Fruit fly (Drosophila melanogaster) whole organism, embryonic: ENCODE results near the gene AIMP2.
A peak's percentile ranks its signal among the peaks of the same experiment; 100 is the strongest.

Experiments
- Asciz ChIP-seq: fragments of 200-800 bp; sonication (Bioruptor generic); optimal IDR thresholded peaks from 2 replicates; lab custom pipeline; 2017; ENCODE audit warnings: missing biosample characterization, mild to moderate bottlenecking, missing genetic modification characterization, missing genetic modification reagents
- B-H2 ChIP-seq: fragments of 200-800 bp; sonication (Bioruptor generic); optimal IDR thresholded peaks from 2 replicates; lab custom pipeline; 2018; ENCODE audit warnings: missing biosample characterization, mild to moderate bottlenecking, missing genetic modification characterization
- CG10274 ChIP-seq: fragments of 200-800 bp; sonication (Bioruptor generic); optimal IDR thresholded peaks from 3 replicates; lab custom pipeline; 2017; ENCODE audit warnings: missing biosample characterization, mild to moderate bottlenecking, missing genetic modification characterization
- CG11560 ChIP-seq: fragments of 200-800 bp; sonication (Bioruptor generic); IDR thresholded peaks from 3 replicates; pipeline ENCODE4 v1.3.6; 2022; ENCODE audit warnings: missing biosample characterization, missing genetic modification characterization
- CG11695 ChIP-seq: fragments of 200-800 bp; sonication (Bioruptor generic); IDR thresholded peaks from 3 replicates; pipeline ENCODE4 v1.3.6; 2022; ENCODE audit warnings: missing biosample characterization, missing genetic modification characterization
- CG12219 ChIP-seq: fragments of 200-800 bp; sonication (Bioruptor generic); optimal IDR thresholded peaks from 3 replicates; lab custom pipeline; 2018; ENCODE audit warnings: missing biosample characterization, mild to moderate bottlenecking, missing genetic modification characterization
- CG12769 ChIP-seq: fragments of 200-800 bp; sonication (Bioruptor generic); optimal IDR thresholded peaks from 2 replicates; lab custom pipeline; 2019; ENCODE audit warnings: missing biosample characterization, mild to moderate bottlenecking, missing genetic modification characterization, moderate library complexity
- CG13424 ChIP-seq: fragments of 200-800 bp; sonication (Bioruptor generic); optimal IDR thresholded peaks from 2 replicates; lab custom pipeline; 2019; ENCODE audit warnings: missing biosample characterization, mild to moderate bottlenecking, missing genetic modification characterization, moderate library complexity
- CG13775 ChIP-seq: fragments of 200-800 bp; sonication (Bioruptor generic); optimal IDR thresholded peaks from 3 replicates; lab custom pipeline; 2017; ENCODE audit warnings: missing biosample characterization, mild to moderate bottlenecking, missing genetic modification characterization
- CG15479 ChIP-seq: fragments of 200-800 bp; sonication (Bioruptor generic); optimal IDR thresholded peaks from 3 replicates; lab custom pipeline; 2019; ENCODE audit warnings: missing biosample characterization, mild to moderate bottlenecking, missing genetic modification characterization, moderate library complexity
- CG16815 ChIP-seq: fragments of 200-800 bp; sonication (Bioruptor generic); optimal IDR thresholded peaks from 3 replicates; lab custom pipeline; 2017; ENCODE audit warnings: missing biosample characterization, mild to moderate bottlenecking, missing genetic modification characterization
- CG17359 ChIP-seq: fragments of 200-800 bp; sonication (Bioruptor generic); optimal IDR thresholded peaks from 3 replicates; lab custom pipeline; 2018; ENCODE audit warnings: missing biosample characterization, mild to moderate bottlenecking, missing genetic modification characterization, moderate library complexity
- CG30020 ChIP-seq: fragments of 200-800 bp; optimal IDR thresholded peaks from 2 replicates; lab custom pipeline; 2019; ENCODE audit warnings: missing biosample characterization, mild to moderate bottlenecking, missing genetic modification characterization, moderate library complexity
- CG4730 ChIP-seq: fragments of 200-800 bp; sonication (Bioruptor generic); IDR thresholded peaks from 2 replicates; pipeline ENCODE4 v1.3.6; 2022; ENCODE audit warnings: missing biosample characterization, missing genetic modification characterization
- CG4854 ChIP-seq: fragments of 200-800 bp; sonication (Bioruptor generic); optimal IDR thresholded peaks from 2 replicates; lab custom pipeline; 2016; ENCODE audit warnings: missing biosample characterization, missing genetic modification characterization, inconsistent platforms
- CG5245 ChIP-seq: fragments of 200-800 bp; sonication (Bioruptor generic); optimal IDR thresholded peaks from 3 replicates; lab custom pipeline; 2016; ENCODE audit warnings: missing biosample characterization, missing genetic modification characterization
- CG6791 ChIP-seq: fragments of 200-800 bp; sonication (Bioruptor generic); IDR thresholded peaks from 3 replicates; pipeline ENCODE4 v1.3.6; 2022; ENCODE audit warnings: missing biosample characterization, missing genetic modification characterization; ENCODE audit not compliant: partially characterized antibody
- CG7839 ChIP-seq: fragments of 200-800 bp; sonication (Bioruptor generic); optimal IDR thresholded peaks from 3 replicates; lab custom pipeline; 2018; ENCODE audit warnings: missing biosample characterization, mild to moderate bottlenecking, missing genetic modification characterization, moderate library complexity
- CG9932 ChIP-seq: fragments of 200-800 bp; sonication (Bioruptor generic); IDR thresholded peaks from 2 replicates; pipeline ENCODE4 v1.3.6; 2022; ENCODE audit warnings: missing biosample characterization, missing genetic modification characterization
- Dad ChIP-seq: fragments of 200-800 bp; sonication (Bioruptor generic); optimal IDR thresholded peaks from 3 replicates; lab custom pipeline; 2016; ENCODE audit warnings: missing biosample characterization, missing genetic modification characterization
- Doc3 ChIP-seq: fragments of 200-800 bp; sonication (Bioruptor generic); IDR thresholded peaks from 3 replicates; pipeline ENCODE4 v1.3.6; 2022; ENCODE audit warnings: missing biosample characterization, missing genetic modification characterization; ENCODE audit not compliant: partially characterized antibody
- E2f2 ChIP-seq: fragments of 200-800 bp; sonication (Bioruptor generic); IDR thresholded peaks from 2 replicates; pipeline ENCODE4 v1.3.6; 2022; ENCODE audit warnings: missing biosample characterization, missing genetic modification characterization
- ERR ChIP-seq: fragments of 200-800 bp; sonication (Bioruptor generic); optimal IDR thresholded peaks from 2 replicates; lab custom pipeline; 2016; ENCODE audit warnings: missing biosample characterization, missing genetic modification characterization
- Ets97D ChIP-seq: fragments of 200-800 bp; sonication (Bioruptor generic); optimal IDR thresholded peaks from 3 replicates; lab custom pipeline; 2016; ENCODE audit warnings: missing biosample characterization, missing genetic modification characterization
- Fer1 ChIP-seq: fragments of 200-800 bp; sonication (Bioruptor generic); optimal IDR thresholded peaks from 2 replicates; lab custom pipeline; 2017; ENCODE audit warnings: missing biosample characterization, mild to moderate bottlenecking, missing genetic modification characterization
- Fer3 ChIP-seq: fragments of 200-800 bp; sonication (Bioruptor generic); optimal IDR thresholded peaks from 2 replicates; lab custom pipeline; 2018; ENCODE audit warnings: missing biosample characterization, mild to moderate bottlenecking, missing genetic modification characterization, moderate library complexity
- HLH54F ChIP-seq: fragments of 200-800 bp; sonication (Bioruptor generic); optimal IDR thresholded peaks from 3 replicates; lab custom pipeline; 2016; ENCODE audit warnings: missing biosample characterization, missing genetic modification characterization
- Hand ChIP-seq: fragments of 200-800 bp; sonication (Bioruptor generic); optimal IDR thresholded peaks from 2 replicates; lab custom pipeline; 2017; ENCODE audit warnings: mild to moderate bottlenecking, missing biosample characterization, missing genetic modification reagents, missing genetic modification characterization
- Hr3 ChIP-seq: fragments of 200-800 bp; sonication (Bioruptor generic); optimal IDR thresholded peaks from 3 replicates; lab custom pipeline; 2016; ENCODE audit warnings: missing biosample characterization, missing genetic modification characterization
- Hr39 ChIP-seq: fragments of >200 bp; optimal IDR thresholded peaks from 2 replicates; lab custom pipeline; 2017
- Nf-YC ChIP-seq: fragments of 200-800 bp; optimal IDR thresholded peaks from 3 replicates; lab custom pipeline; 2019; ENCODE audit warnings: missing biosample characterization, mild to moderate bottlenecking, missing genetic modification characterization, moderate library complexity
- Optix ChIP-seq: fragments of 200-800 bp; sonication (Bioruptor generic); IDR thresholded peaks from 3 replicates; pipeline ENCODE4 v1.3.6; 2022; ENCODE audit warnings: missing biosample characterization, missing genetic modification characterization
- Ptx1 ChIP-seq: fragments of 200-800 bp; sonication (Bioruptor generic); IDR thresholded peaks from 2 replicates; pipeline ENCODE4 v1.3.6; 2022; ENCODE audit warnings: missing biosample characterization, missing genetic modification characterization
- Sox102F ChIP-seq: fragments of 200-800 bp; sonication (Bioruptor generic); optimal IDR thresholded peaks from 2 replicates; lab custom pipeline; 2018; ENCODE audit warnings: missing biosample characterization, mild to moderate bottlenecking, missing genetic modification characterization, moderate library complexity
- Tbp ChIP-seq: fragments of >200 bp; optimal IDR thresholded peaks from 2 replicates; lab custom pipeline; 2018; ENCODE audit warnings: missing biosample characterization, missing genetic modification characterization
- aop ChIP-seq: fragments of 200-800 bp; sonication (Bioruptor generic); IDR thresholded peaks from 2 replicates; pipeline ENCODE4 v1.3.6; 2022; ENCODE audit warnings: missing biosample characterization, missing genetic modification characterization
- bab2 ChIP-seq: fragments of 200-800 bp; sonication (Bioruptor generic); optimal IDR thresholded peaks from 2 replicates; lab custom pipeline; 2016; ENCODE audit warnings: missing biosample characterization, missing genetic modification characterization
- cad ChIP-seq: fragments of >200 bp; optimal IDR thresholded peaks from 2 replicates; lab custom pipeline; 2017; ENCODE audit warnings: missing biosample characterization, missing genetic modification characterization
- crc ChIP-seq: fragments of 200-800 bp; sonication (Bioruptor generic); optimal IDR thresholded peaks from 2 replicates; lab custom pipeline; 2016; ENCODE audit warnings: missing biosample characterization, missing genetic modification characterization
- cwo ChIP-seq: fragments of 200-800 bp; sonication (Bioruptor generic); optimal IDR thresholded peaks from 3 replicates; lab custom pipeline; 2017; ENCODE audit warnings: missing biosample characterization, missing genetic modification characterization, mild to moderate bottlenecking, moderate library complexity, missing genetic modification reagents
- dmrt11E ChIP-seq: fragments of 200-800 bp; sonication (Bioruptor generic); optimal IDR thresholded peaks from 3 replicates; lab custom pipeline; 2018; ENCODE audit warnings: missing biosample characterization, mild to moderate bottlenecking, missing genetic modification characterization, moderate library complexity
- eyg ChIP-seq: fragments of 200-800 bp; sonication (Bioruptor generic); optimal IDR thresholded peaks from 3 replicates; lab custom pipeline; 2016; ENCODE audit warnings: missing biosample characterization, missing genetic modification characterization
- gcm ChIP-seq: fragments of 200-800 bp; sonication (Bioruptor generic); optimal IDR thresholded peaks from 2 replicates; lab custom pipeline; 2019; ENCODE audit warnings: missing biosample characterization, mild to moderate bottlenecking, missing genetic modification characterization, moderate library complexity
- knrl ChIP-seq: fragments of 200-800 bp; sonication (Bioruptor generic); IDR thresholded peaks from 3 replicates; pipeline ENCODE4 v1.3.6; 2022; ENCODE audit warnings: missing biosample characterization, missing genetic modification characterization; ENCODE audit not compliant: partially characterized antibody
- otp ChIP-seq: fragments of 200-800 bp; sonication (Bioruptor generic); IDR thresholded peaks from 3 replicates; pipeline ENCODE4, ENCODE4 v1.3.6; 2022; ENCODE audit warnings: missing biosample characterization, missing genetic modification characterization
- pan ChIP-seq, 4 experiments: fragments of >200 bp in 3 of 4; fragments of 200-800 bp in 1 of 4; sonication (Bioruptor generic) in 1 of 4; optimal IDR thresholded peaks in 3 of 4; IDR thresholded peaks in 1 of 4; 2 replicates each; pipeline versions ENCODE4 v1.3.6 to Lab custom; 2017 to 2022; ENCODE audit warnings: missing biosample characterization in 2 of 4, missing genetic modification characterization in 2 of 4, mixed read lengths in 1 of 4
- pum ChIP-seq: fragments of 200-800 bp; sonication (Bioruptor generic); optimal IDR thresholded peaks from 2 replicates; lab custom pipeline; 2016; ENCODE audit warnings: missing biosample characterization, missing genetic modification characterization
- stwl ChIP-seq: fragments of 200-800 bp; sonication (Bioruptor generic); optimal IDR thresholded peaks from 3 replicates; lab custom pipeline; 2018; ENCODE audit warnings: missing biosample characterization, mild to moderate bottlenecking, missing genetic modification characterization, moderate library complexity
- ttk ChIP-seq: fragments of 200-800 bp; sonication (Bioruptor generic); IDR thresholded peaks from 2 replicates; pipeline ENCODE4 v2.1.2; 2022; ENCODE audit warnings: missing biosample characterization, missing genetic modification characterization

The AIMP2 gene

DNA sequence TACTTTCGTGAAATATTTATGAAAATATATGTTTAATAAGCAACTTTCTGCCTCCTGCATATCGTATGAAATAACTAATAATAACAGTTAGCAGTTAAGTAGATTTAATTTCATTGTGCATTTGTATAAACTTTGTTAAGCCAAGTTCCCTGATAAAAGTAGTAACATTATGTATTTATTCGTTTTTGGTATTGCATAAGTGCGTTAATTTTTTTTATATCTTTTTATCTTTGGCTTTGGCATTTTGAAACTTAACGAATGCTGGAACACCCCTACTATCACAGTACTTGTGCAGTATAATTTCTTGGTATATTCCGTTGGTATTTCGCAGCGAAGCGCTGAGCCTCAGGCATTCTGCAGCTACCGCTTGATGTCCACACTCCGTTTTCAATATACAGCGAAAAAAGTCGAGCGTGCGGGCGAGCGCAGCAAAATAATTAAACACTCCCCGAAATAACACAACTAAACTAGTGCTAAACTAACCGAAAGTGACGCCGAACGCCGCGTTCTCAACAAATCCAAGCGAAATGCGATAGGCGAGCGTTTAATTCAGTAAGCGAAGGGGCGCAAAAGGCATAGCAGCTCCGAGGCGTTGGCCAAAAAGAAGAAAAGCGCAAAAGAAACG lies 5.2 kb downstream of the AIMP2 start, which contains the start of gene RhoGAP71E (continued):
- peak; percentile 54 for TF ChIP-seq CG30020 (tag; lab: Kevin White, UChicago)
- TF ChIP-seq stwl (tag; lab: Kevin White, UChicago), result no peak
- no peak for TF ChIP-seq CG5245 (GFP tag; lab: Kevin White, UChicago)
- TF ChIP-seq E2f2 (GFP tag; lab: Robert Waterston, UW), result peak; percentile 27
- TF ChIP-seq crc (GFP tag; lab: Kevin White, UChicago), result no peak
- TF ChIP-seq ERR (GFP tag; lab: Kevin White, UChicago), result peak; percentile 9
- peak; percentile 63; the same call in 2 of the 3 replicates for TF ChIP-seq CG11695 (GFP tag; lab: Robert Waterston, UW)
- peak; percentile 57 for TF ChIP-seq Nf-YC (tag; lab: Kevin White, UChicago)
- TF ChIP-seq CG6791 (GFP tag; lab: Robert Waterston, UW), result no peak
- TF ChIP-seq HLH54F (GFP tag; lab: Kevin White, UChicago), result no peak
- no peak for TF ChIP-seq Tbp (GFP tag; lab: Kevin White, UChicago)
- no peak for TF ChIP-seq CG16815 (GFP tag; lab: Kevin White, UChicago)
- TF ChIP-seq CG13775 (GFP tag; lab: Kevin White, UChicago), result no peak
- TF ChIP-seq cad (GFP tag; lab: Kevin White, UChicago), result no peak
- TF ChIP-seq ttk (GFP tag; lab: Robert Waterston, UW), result no peak
- peak; percentile 29; the same call in 1 of the 2 replicates for TF ChIP-seq CG4730 (GFP tag; lab: Robert Waterston, UW)
- no peak for TF ChIP-seq Sox102F
- TF ChIP-seq CG17359 (tag; lab: Kevin White, UChicago), result peak; percentile 44
- TF ChIP-seq CG15479 (GFP tag; lab: Kevin White, UChicago), result no peak
- TF ChIP-seq bab2 (GFP tag; lab: Kevin White, UChicago), result no peak
- no peak for TF ChIP-seq CG11560 (tag; lab: Robert Waterston, UW)
- TF ChIP-seq Optix, result no peak
- no peak for TF ChIP-seq knrl (GFP tag; lab: Robert Waterston, UW)
- peak; percentile 26; the same call in 1 of the 2 replicates for TF ChIP-seq Ptx1
- TF ChIP-seq Dad (GFP tag; lab: Kevin White, UChicago), result no peak
- TF ChIP-seq B-H2 (GFP tag; lab: Kevin White, UChicago), result peak; percentile 8
- no peak for TF ChIP-seq aop (GFP tag; lab: Robert Waterston, UW)
- peak; percentile 31 for TF ChIP-seq Fer3
- TF ChIP-seq Asciz, result no peak
- peak; percentile 18 for TF ChIP-seq Hand (GFP tag; lab: Kevin White, UChicago)
- no peak for TF ChIP-seq Hr3 (GFP tag; lab: Kevin White, UChicago)
- no peak for TF ChIP-seq Doc3 (GFP tag; lab: Robert Waterston, UW)
- peak; percentile 21 for TF ChIP-seq dmrt11E (tag; lab: Kevin White, UChicago)
- TF ChIP-seq CG12219 (GFP tag; lab: Kevin White, UChicago), result peak; percentile 10
- TF ChIP-seq Hr39 (lab: Kevin White, UChicago), result no peak
- peak; percentile 45 for TF ChIP-seq cwo (GFP tag; lab: Kevin White, UChicago)
- TF ChIP-seq pum (GFP tag; lab: Kevin White, UChicago), result no peak
- peak; percentile 63 for TF ChIP-seq Fer1
- peak; percentile 51 for TF ChIP-seq gcm (GFP tag; lab: Kevin White, UChicago)
- peak; percentile 35; the same call in 1 of the 3 replicates for TF ChIP-seq otp (GFP tag; lab: Robert Waterston, UW)
- TF ChIP-seq Ets97D, result peak; percentile 5
- TF ChIP-seq eyg (GFP tag; lab: Kevin White, UChicago), result no peak
- TF ChIP-seq CG4854 (GFP tag; lab: Kevin White, UChicago), result no peak
- TF ChIP-seq CG12769 (tag; lab: Kevin White, UChicago), result peak; percentile 21
- no peak for TF ChIP-seq CG10274 (GFP tag; lab: Kevin White, UChicago)
- TF ChIP-seq CG7839, result peak; percentile 44
- peak; percentile 57 for TF ChIP-seq CG9932 (GFP tag; lab: Robert Waterston, UW)
- peak; percentile 60 for TF ChIP-seq CG13424 (tag; lab: Kevin White, UChicago)
- TF ChIP-seq pan (optimal IDR thresholded peaks at IDR 0.05; lab: Kevin White, UChicago), result no peak
- peak in 1 of 2 experiments; percentile 53 for TF ChIP-seq pan (GFP tag; optimal IDR thresholded peaks at IDR 0.05 in 1 of 2, IDR thresholded peaks at IDR 0.05 in 1 of 2)
